Fruit fly (Drosophila melanogaster) Kc167 (cell line): ENCODE data around the gene CG31139.

Experiments used
- Myc ChIP-seq: fragments of >200 bp; optimal IDR thresholded peaks from 2 replicates; lab custom pipeline; 2017; ENCODE audit warnings: missing external identifiers
- Sin3A ChIP-seq: fragments of >200 bp; optimal IDR thresholded peaks from 2 replicates; lab custom pipeline; 2018; ENCODE audit warnings: missing external identifiers
- h ChIP-seq: fragments of >200 bp; optimal IDR thresholded peaks from 3 replicates; lab custom pipeline; 2018; ENCODE audit warnings: missing external identifiers
- insv ChIP-seq: fragments of >200 bp; optimal IDR thresholded peaks from 3 replicates; lab custom pipeline; 2018; ENCODE audit warnings: missing external identifiers
- psq ChIP-seq: fragments of >200 bp; optimal IDR thresholded peaks from 2 replicates; lab custom pipeline; 2017; ENCODE audit warnings: missing external identifiers

- TF ChIP-seq h (lab: Kevin White, UChicago) = no peak
- TF ChIP-seq Myc (lab: Kevin White, UChicago) = no peak
- TF ChIP-seq Sin3A (lab: Kevin White, UChicago) = no peak
- TF ChIP-seq psq (lab: Kevin White, UChicago) = no peak
- no peak for TF ChIP-seq insv (lab: Kevin White, UChicago)
Observed at dm6 chr3R:22733751-22734150, 15.1 kb downstream of the CG31139 start, which contains the start of gene Takl2.
